Worm (Caenorhabditis elegans): ENCODE measurements around the gene F19D8.2.

ce11 chrX:13858693-13859092 lies 24.5 kb downstream of the F19D8.2 start, which contains the start of gene M03B6.4:
- TF ChIP-seq madf-2 (tag; optimal IDR thresholded peaks at IDR 0.05) (no peak), unc-55 (GFP tag; optimal IDR thresholded peaks at IDR 0.05) (no peak), ceh-9 (tag; optimal IDR thresholded peaks at IDR 0.05) (no peak), nfya-1 (tag; optimal IDR thresholded peaks at IDR 0.05) (no peak), unc-86 (tag; optimal IDR thresholded peaks at IDR 0.05) (no peak), sdc-2 (tag; optimal IDR thresholded peaks at IDR 0.05) (no peak), hlh-6 (tag; optimal IDR thresholded peaks at IDR 0.05) (no peak), tbx-2 (tag; optimal IDR thresholded peaks at IDR 0.05) (no peak), ceh-30 (tag; optimal IDR thresholded peaks at IDR 0.05) (no peak)
